Worm (Caenorhabditis elegans): ENCODE data around the gene pas-6.

ce11 chrV:5580517-5580916 is 3.6 kb downstream of the pas-6 start:
- TF ChIP-seq ama-1 (optimal IDR thresholded peaks at IDR 0.05) (no peak), scrt-1 (GFP tag; IDR thresholded peaks at IDR 0.05) (no peak), hmg-4 (GFP tag; optimal IDR thresholded peaks at IDR 0.05) (no peak), pes-1 (GFP tag; IDR thresholded peaks at IDR 0.05) (no peak), flt-1 (GFP tag; IDR thresholded peaks at IDR 0.05) (no peak), ceh-36 (tag; optimal IDR thresholded peaks at IDR 0.05) (no peak), hnd-1 (tag; optimal IDR thresholded peaks at IDR 0.05) (no peak), tbx-37 (GFP tag; conservative IDR thresholded peaks at IDR 0.05) (no peak)

Data from whole organism, early embryonic.